Worm (Caenorhabditis elegans): ENCODE measurements around the gene fbxa-74.

ce11 chrIII:1665799-1666308 lies 32.9 kb downstream of the fbxa-74 start, which contains the start of gene Y22D7AR.3:
- TF ChIP-seq ets-7 (tag; optimal IDR thresholded peaks at IDR 0.05): no peak
- TF ChIP-seq sea-1 (GFP tag; conservative IDR thresholded peaks at IDR 0.05): no peak
- no peak for TF ChIP-seq F13C5.2 (tag; optimal IDR thresholded peaks at IDR 0.05)
- TF ChIP-seq tbx-11 (GFP tag; IDR thresholded peaks at IDR 0.05): no peak
- TF ChIP-seq tra-4 (tag; optimal IDR thresholded peaks at IDR 0.05): no peak
- TF ChIP-seq ama-1 (optimal IDR thresholded peaks at IDR 0.05): no peak
- no peak for TF ChIP-seq pes-1 (GFP tag; IDR thresholded peaks at IDR 0.05)
- TF ChIP-seq scrt-1 (GFP tag; IDR thresholded peaks at IDR 0.05): no peak
- no peak for TF ChIP-seq aly-1 (tag; optimal IDR thresholded peaks at IDR 0.05)
- no peak for TF ChIP-seq hnd-1 (tag; optimal IDR thresholded peaks at IDR 0.05)
- no peak for TF ChIP-seq flt-1 (GFP tag; IDR thresholded peaks at IDR 0.05)
- TF ChIP-seq B0310.2 (tag; optimal IDR thresholded peaks at IDR 0.05): no peak

Measured in whole organism, early embryonic.